Fruit fly (Drosophila melanogaster) whole organism, embryonic: ENCODE measurements around the gene Jhbp14.
A peak's percentile ranks its signal among the peaks of the same experiment; 100 is the strongest.

Experiments
- Abd-B ChIP-seq: fragments of 200-800 bp; sonication (Bioruptor generic); optimal IDR thresholded peaks from 2 replicates; lab custom pipeline; 2018; ENCODE audit warnings: missing biosample characterization, mild to moderate bottlenecking, missing genetic modification characterization, moderate library complexity
- Atf6 ChIP-seq: fragments of 200-800 bp; sonication (Bioruptor generic); IDR thresholded peaks from 2 replicates; pipeline ENCODE4 v1.3.6; 2022; ENCODE audit warnings: missing biosample characterization, missing genetic modification characterization
- BEAF-32 ChIP-seq: fragments of 200-800 bp; sonication (Bioruptor generic); optimal IDR thresholded peaks from 3 replicates; lab custom pipeline; 2017; ENCODE audit warnings: missing biosample characterization, missing genetic modification characterization, mild to moderate bottlenecking, moderate library complexity, missing genetic modification reagents
- Blimp-1 ChIP-seq: fragments of 200-800 bp; sonication (Bioruptor generic); optimal IDR thresholded peaks from 3 replicates; lab custom pipeline; 2018; ENCODE audit warnings: missing biosample characterization, missing genetic modification characterization, mild to moderate bottlenecking, moderate library complexity, missing genetic modification reagents
- CG10654 ChIP-seq: fragments of 200-800 bp; sonication (Bioruptor generic); optimal IDR thresholded peaks from 2 replicates; lab custom pipeline; 2016; ENCODE audit warnings: missing biosample characterization, missing genetic modification characterization
- CG12299 ChIP-seq: fragments of 200-800 bp; sonication (Bioruptor generic); optimal IDR thresholded peaks from 2 replicates; lab custom pipeline; 2018; ENCODE audit warnings: missing biosample characterization, mild to moderate bottlenecking, missing genetic modification characterization
- CG12391 ChIP-seq: fragments of 200-800 bp; sonication (Bioruptor generic); optimal IDR thresholded peaks from 3 replicates; lab custom pipeline; 2018; ENCODE audit warnings: missing biosample characterization, mild to moderate bottlenecking, missing genetic modification characterization, moderate library complexity
- CG13296 ChIP-seq: fragments of 200-800 bp; sonication (Bioruptor generic); optimal IDR thresholded peaks from 3 replicates; lab custom pipeline; 2018; ENCODE audit warnings: missing biosample characterization, mild to moderate bottlenecking, missing genetic modification characterization
- CG14667 ChIP-seq: fragments of 200-800 bp; sonication (Bioruptor generic); IDR thresholded peaks from 2 replicates; pipeline ENCODE4 v1.3.6; 2022; ENCODE audit warnings: missing biosample characterization, missing genetic modification characterization
- CG14710 ChIP-seq: fragments of 200-800 bp; sonication (Bioruptor generic); optimal IDR thresholded peaks from 3 replicates; lab custom pipeline; 2019; ENCODE audit warnings: missing biosample characterization, mild to moderate bottlenecking, missing genetic modification characterization, moderate library complexity
- CG1529 ChIP-seq: fragments of 200-800 bp; sonication (Bioruptor generic); optimal IDR thresholded peaks from 3 replicates; lab custom pipeline; 2018; ENCODE audit warnings: missing biosample characterization, missing genetic modification characterization
- CG15479 ChIP-seq: fragments of 200-800 bp; sonication (Bioruptor generic); optimal IDR thresholded peaks from 3 replicates; lab custom pipeline; 2019; ENCODE audit warnings: missing biosample characterization, mild to moderate bottlenecking, missing genetic modification characterization, moderate library complexity
- CG18262 ChIP-seq: fragments of 200-800 bp; optimal IDR thresholded peaks from 3 replicates; lab custom pipeline; 2019; ENCODE audit warnings: missing biosample characterization, mild to moderate bottlenecking, missing genetic modification characterization, moderate library complexity
- CG30431 ChIP-seq: fragments of 200-800 bp; sonication (Bioruptor generic); optimal IDR thresholded peaks from 2 replicates; lab custom pipeline; 2017; ENCODE audit warnings: missing biosample characterization, missing genetic modification characterization
- CG3281 ChIP-seq: fragments of 200-800 bp; sonication (Bioruptor generic); optimal IDR thresholded peaks from 3 replicates; lab custom pipeline; 2017; ENCODE audit warnings: missing biosample characterization, mild to moderate bottlenecking, missing genetic modification characterization
- CG4424 ChIP-seq: fragments of 200-800 bp; sonication (Bioruptor generic); optimal IDR thresholded peaks from 3 replicates; lab custom pipeline; 2016; ENCODE audit warnings: missing biosample characterization, missing genetic modification characterization
- CG7963 ChIP-seq: fragments of 200-800 bp; sonication (Bioruptor generic); IDR thresholded peaks from 3 replicates; pipeline ENCODE4 v1.3.6; 2022; ENCODE audit warnings: missing biosample characterization, missing genetic modification characterization; ENCODE audit not compliant: partially characterized antibody
- CG7987 ChIP-seq: fragments of 200-800 bp; sonication (Bioruptor generic); optimal IDR thresholded peaks from 2 replicates; lab custom pipeline; 2018; ENCODE audit warnings: missing biosample characterization, mild to moderate bottlenecking, missing genetic modification characterization, moderate library complexity
- CG8765 ChIP-seq: fragments of 200-800 bp; sonication (Bioruptor generic); IDR thresholded peaks from 2 replicates; pipeline ENCODE4 v1.3.6; 2022; ENCODE audit warnings: missing biosample characterization, missing genetic modification characterization
- CG9437 ChIP-seq: fragments of 200-800 bp; sonication (Bioruptor generic); optimal IDR thresholded peaks from 2 replicates; lab custom pipeline; 2018; ENCODE audit warnings: missing biosample characterization, mild to moderate bottlenecking, missing genetic modification characterization
- CG9876 ChIP-seq: fragments of 200-800 bp; sonication (Bioruptor generic); optimal IDR thresholded peaks from 2 replicates; lab custom pipeline; 2016; ENCODE audit warnings: missing biosample characterization, missing genetic modification characterization
- CTCF ChIP-seq: fragments of 200-800 bp; sonication (Bioruptor generic); optimal IDR thresholded peaks from 2 replicates; lab custom pipeline; 2017; ENCODE audit warnings: missing biosample characterization, mild to moderate bottlenecking, missing genetic modification characterization, moderate library complexity
- Deaf1 ChIP-seq: fragments of 200-800 bp; optimal IDR thresholded peaks from 3 replicates; lab custom pipeline; 2019; ENCODE audit warnings: missing biosample characterization, mild to moderate bottlenecking, missing genetic modification characterization, moderate library complexity
- HLHmδ ChIP-seq: fragments of 200-800 bp; sonication (Bioruptor generic); optimal IDR thresholded peaks from 2 replicates; lab custom pipeline; 2018; ENCODE audit warnings: missing biosample characterization, mild to moderate bottlenecking, missing genetic modification characterization, moderate library complexity
- Hand ChIP-seq: fragments of 200-800 bp; sonication (Bioruptor generic); optimal IDR thresholded peaks from 2 replicates; lab custom pipeline; 2017; ENCODE audit warnings: mild to moderate bottlenecking, missing biosample characterization, missing genetic modification reagents, missing genetic modification characterization
- HmgZ ChIP-seq: fragments of 200-800 bp; sonication (Bioruptor generic); optimal IDR thresholded peaks from 2 replicates; lab custom pipeline; 2018; ENCODE audit warnings: missing biosample characterization, mild to moderate bottlenecking, missing genetic modification characterization
- Hmr ChIP-seq: fragments of 200-800 bp; sonication (Bioruptor generic); optimal IDR thresholded peaks from 3 replicates; lab custom pipeline; 2017; ENCODE audit warnings: mild to moderate bottlenecking, missing biosample characterization, missing genetic modification reagents, missing genetic modification characterization
- Lim3 ChIP-seq: fragments of 200-800 bp; sonication (Bioruptor generic); IDR thresholded peaks from 2 replicates; pipeline ENCODE4 v1.3.6; 2022; ENCODE audit warnings: missing biosample characterization, missing genetic modification characterization
- Mes4 ChIP-seq: fragments of 200-800 bp; sonication (Bioruptor generic); optimal IDR thresholded peaks from 2 replicates; lab custom pipeline; 2016; ENCODE audit warnings: missing biosample characterization, missing genetic modification characterization
- NC2β ChIP-seq: fragments of 200-800 bp; sonication (Bioruptor generic); optimal IDR thresholded peaks from 2 replicates; lab custom pipeline; 2016; ENCODE audit warnings: missing biosample characterization, missing genetic modification characterization
- Six4 ChIP-seq: fragments of 200-800 bp; sonication (Bioruptor generic); optimal IDR thresholded peaks from 2 replicates; lab custom pipeline; 2016; ENCODE audit warnings: missing biosample characterization, missing genetic modification characterization
- Sox102F ChIP-seq: fragments of 200-800 bp; sonication (Bioruptor generic); optimal IDR thresholded peaks from 2 replicates; lab custom pipeline; 2018; ENCODE audit warnings: missing biosample characterization, mild to moderate bottlenecking, missing genetic modification characterization, moderate library complexity
- Spps ChIP-seq: fragments of 200-800 bp; sonication (Bioruptor generic); optimal IDR thresholded peaks from 2 replicates; lab custom pipeline; 2018; ENCODE audit warnings: missing biosample characterization, mild to moderate bottlenecking, missing genetic modification characterization
- YL-1 ChIP-seq: fragments of 200-800 bp; sonication (Bioruptor generic); optimal IDR thresholded peaks from 3 replicates; lab custom pipeline; 2017; ENCODE audit warnings: missing biosample characterization, mild to moderate bottlenecking, missing genetic modification characterization
- aop ChIP-seq: fragments of 200-800 bp; sonication (Bioruptor generic); IDR thresholded peaks from 2 replicates; pipeline ENCODE4 v1.3.6; 2022; ENCODE audit warnings: missing biosample characterization, missing genetic modification characterization
- ara ChIP-seq: fragments of 200-800 bp; sonication (Bioruptor generic); IDR thresholded peaks from 2 replicates; pipeline ENCODE4 v1.3.6; 2022; ENCODE audit warnings: missing biosample characterization, missing genetic modification characterization
- caup ChIP-seq: fragments of 200-800 bp; sonication (Bioruptor generic); optimal IDR thresholded peaks from 3 replicates; lab custom pipeline; 2017; ENCODE audit warnings: missing biosample characterization, mild to moderate bottlenecking, missing genetic modification characterization, moderate library complexity; ENCODE audit not compliant: severe bottlenecking
- chm ChIP-seq: fragments of 200-800 bp; sonication (Bioruptor generic); IDR thresholded peaks from 2 replicates; pipeline ENCODE4 v1.3.6; 2022; ENCODE audit warnings: missing biosample characterization, missing genetic modification characterization
- dmrt11E ChIP-seq: fragments of 200-800 bp; sonication (Bioruptor generic); optimal IDR thresholded peaks from 3 replicates; lab custom pipeline; 2018; ENCODE audit warnings: missing biosample characterization, mild to moderate bottlenecking, missing genetic modification characterization, moderate library complexity
- fd96Cb ChIP-seq: fragments of 200-800 bp; sonication (Bioruptor generic); optimal IDR thresholded peaks from 2 replicates; lab custom pipeline; 2018; ENCODE audit warnings: missing biosample characterization, mild to moderate bottlenecking, missing genetic modification characterization, moderate library complexity
- fru ChIP-seq: fragments of >200 bp; optimal IDR thresholded peaks from 2 replicates; lab custom pipeline; 2017
- gce ChIP-seq: fragments of 200-800 bp; sonication (Bioruptor generic); IDR thresholded peaks from 3 replicates; pipeline ENCODE4 v1.3.6; 2022; ENCODE audit warnings: missing biosample characterization, missing genetic modification characterization
- grau ChIP-seq: fragments of 200-800 bp; optimal IDR thresholded peaks from 3 replicates; lab custom pipeline; 2019; ENCODE audit warnings: missing biosample characterization, mild to moderate bottlenecking, missing genetic modification characterization, moderate library complexity
- jumu ChIP-seq: fragments of 200-800 bp; sonication (Bioruptor generic); optimal IDR thresholded peaks from 3 replicates; lab custom pipeline; 2016; ENCODE audit warnings: missing biosample characterization, missing genetic modification characterization
- maf-S ChIP-seq: fragments of 200-800 bp; sonication (Bioruptor generic); optimal IDR thresholded peaks from 2 replicates; lab custom pipeline; 2016; ENCODE audit warnings: missing biosample characterization, missing genetic modification characterization
- nau ChIP-seq: fragments of 200-800 bp; sonication (Bioruptor generic); optimal IDR thresholded peaks from 3 replicates; lab custom pipeline; 2017; ENCODE audit warnings: missing biosample characterization, mild to moderate bottlenecking, missing genetic modification characterization, missing genetic modification reagents
- nerfin-1 ChIP-seq: fragments of 200-800 bp; sonication (Bioruptor generic); optimal IDR thresholded peaks from 3 replicates; lab custom pipeline; 2019; ENCODE audit warnings: missing biosample characterization, mild to moderate bottlenecking, missing genetic modification characterization, moderate library complexity
- tna ChIP-seq: fragments of 200-800 bp; sonication (Bioruptor generic); IDR thresholded peaks from 2 replicates; pipeline ENCODE4 v1.3.6; 2022; ENCODE audit warnings: missing biosample characterization, missing genetic modification characterization; ENCODE audit not compliant: partially characterized antibody
- tup ChIP-seq: fragments of 200-800 bp; sonication (Bioruptor generic); optimal IDR thresholded peaks from 2 replicates; lab custom pipeline; 2016; ENCODE audit warnings: missing biosample characterization, mild to moderate bottlenecking, missing genetic modification characterization, moderate library complexity
- zen ChIP-seq: fragments of 200-800 bp; sonication (Bioruptor generic); optimal IDR thresholded peaks from 3 replicates; lab custom pipeline; 2018; ENCODE audit warnings: missing biosample characterization, mild to moderate bottlenecking, missing genetic modification characterization, moderate library complexity
- zfh2 ChIP-seq: fragments of 200-800 bp; sonication (Bioruptor generic); optimal IDR thresholded peaks from 2 replicates; lab custom pipeline; 2016; ENCODE audit warnings: missing biosample characterization, missing genetic modification characterization

Gene Jhbp14

DNA sequence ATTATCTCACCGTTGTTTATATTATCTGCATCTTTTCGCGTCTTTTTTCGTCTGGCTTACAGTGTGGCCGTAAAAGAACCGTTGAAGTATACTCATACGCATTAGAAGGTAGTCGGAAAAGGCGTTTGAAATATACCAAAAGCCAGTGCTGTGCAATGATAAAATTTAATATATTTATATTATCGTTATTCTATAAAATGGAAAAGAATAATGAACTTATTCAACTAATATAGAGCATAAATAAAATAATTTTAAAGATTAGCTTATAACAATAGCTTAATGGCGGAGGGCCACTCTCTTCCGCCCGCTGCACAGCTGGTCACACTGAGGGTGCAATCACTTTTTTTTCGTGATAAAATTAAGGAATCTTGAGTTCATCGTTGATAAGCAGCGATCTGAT lies 44.4 kb upstream of the Jhbp14 start, which contains the start of the genes CG16974 and Edem2 (continued):
- TF ChIP-seq Sox102F (no peak), CG12391 (tag; lab: Kevin White, UChicago) (peak; percentile 91), HLHmδ (no peak), CG13296 (GFP tag; lab: Kevin White, UChicago) (no peak), CG14667 (GFP tag; lab: Robert Waterston, UW) (peak; percentile 56), Lim3 (no peak), Six4 (GFP tag; lab: Kevin White, UChicago) (peak; percentile 64), CG18262 (tag; lab: Kevin White, UChicago) (no peak), caup (GFP tag; lab: Kevin White, UChicago) (peak; percentile 64), CG30431 (GFP tag; lab: Kevin White, UChicago) (peak; percentile 4), CG15479 (GFP tag; lab: Kevin White, UChicago) (no peak), jumu (peak; percentile 3), Blimp-1 (no peak), HmgZ (tag; lab: Kevin White, UChicago) (peak; percentile 62), CG7987 (GFP tag; lab: Kevin White, UChicago) (peak; percentile 69), CG9876 (GFP tag; lab: Kevin White, UChicago) (no peak), zen (tag; lab: Kevin White, UChicago) (peak; percentile 85), CG8765 (peak; percentile 46; the same call in 1 of the 2 replicates), Hmr (GFP tag; lab: Kevin White, UChicago) (no peak), aop (no peak), BEAF-32 (GFP tag; lab: Kevin White, UChicago) (peak; percentile 56), gce (GFP tag; lab: Robert Waterston, UW) (no peak), tup (GFP tag; lab: Kevin White, UChicago) (peak; percentile 66), tna (GFP tag; lab: Robert Waterston, UW) (no peak), nerfin-1 (tag; lab: Kevin White, UChicago) (no peak), ara (GFP tag; lab: Robert Waterston, UW) (no peak), CG4424 (GFP tag; lab: Kevin White, UChicago) (no peak), CG14710 (peak; percentile 90), CG9437 (GFP tag; lab: Kevin White, UChicago) (peak; percentile 25), Mes4 (no peak), Abd-B (GFP tag; lab: Kevin White, UChicago) (no peak), maf-S (GFP tag; lab: Kevin White, UChicago) (peak; percentile 15), nau (GFP tag; lab: Kevin White, UChicago) (no peak), grau (tag; lab: Kevin White, UChicago) (peak; percentile 73), CTCF (GFP tag; lab: Kevin White, UChicago) (no peak), YL-1 (peak; percentile 80), CG7963 (GFP tag; lab: Robert Waterston, UW) (no peak), NC2β (GFP tag; lab: Kevin White, UChicago) (no peak), CG1529 (GFP tag; lab: Kevin White, UChicago) (no peak), Spps (tag; lab: Kevin White, UChicago) (peak; percentile 50), CG12299 (tag; lab: Kevin White, UChicago) (peak; percentile 69), CG3281 (no peak), zfh2 (peak; percentile 58), Atf6 (peak; percentile 70; the same call in 1 of the 2 replicates), fru (lab: Kevin White, UChicago) (no peak), CG10654 (peak; percentile 73), chm (GFP tag; lab: Robert Waterston, UW) (no peak), fd96Cb (peak; percentile 57), dmrt11E (peak; percentile 70), Hand (GFP tag; lab: Kevin White, UChicago) (no peak), Deaf1 (tag; lab: Kevin White, UChicago) (no peak)
